Worm (Caenorhabditis elegans): ENCODE data around the gene srh-272.

- TF ChIP-seq nfya-1 (tag; optimal IDR thresholded peaks at IDR 0.05; ENCODE audit: borderline replicate concordance, insufficient read depth) (no peak), nhr-120 (GFP tag; IDR thresholded peaks at IDR 0.05) (no peak), dpl-1 (GFP tag; optimal IDR thresholded peaks at IDR 0.05) (no peak), pha-4 (tag; optimal IDR thresholded peaks at IDR 0.05) (no peak), B0336.3 (GFP tag; IDR thresholded peaks at IDR 0.05) (no peak), snpc-1.1 (tag; optimal IDR thresholded peaks at IDR 0.05; ENCODE audit: insufficient read depth) (no peak), repo-1 (tag; optimal IDR thresholded peaks at IDR 0.05) (no peak), T07F8.4 (tag; optimal IDR thresholded peaks at IDR 0.05) (no peak), bed-1 (GFP tag; IDR thresholded peaks at IDR 0.05) (no peak), dox-1 (GFP tag; IDR thresholded peaks at IDR 0.05) (no peak), nhr-90 (tag; optimal IDR thresholded peaks at IDR 0.05) (no peak)
Measured at ce11 chrV:2815956-2816355, 47.2 kb upstream of the srh-272 start, which contains the start of gene F54E2.5.
